7 worm cellular contexts compared by ENCODE assay signal in genomic region chrX:4246867-4247591, ce11.
TF ChIP-seq lines count a peak whose summit lies in the region.

TSS of gene F48D6.4 (minus strand) at chrX:4247212.

TF ChIP-seq in whole organism, L1 larva, 84 proteins besides CTCF, POLR2A, EP300 and RAD21:
- TF ChIP-seq elt-3 (tag; optimal IDR thresholded peaks at IDR 0.05; lab: Kevin White, UChicago): no peak
- no peak for TF ChIP-seq hpl-2 (GFP tag; optimal IDR thresholded peaks at IDR 0.05; lab: Kevin White, UChicago)
- TF ChIP-seq dpl-1 (GFP tag; optimal IDR thresholded peaks at IDR 0.05; lab: Kevin White, UChicago): no peak
- TF ChIP-seq nhr-85 (tag; lab: Kevin White, UChicago): peak; percentile 14
- peak; percentile 11 for TF ChIP-seq ama-1 (optimal IDR thresholded peaks at IDR 0.05; lab: Kevin White, UChicago)
- no peak for TF ChIP-seq rnt-1 (tag; optimal IDR thresholded peaks at IDR 0.05; lab: Kevin White, UChicago)
- no peak for TF ChIP-seq snu-23 (GFP tag; optimal IDR thresholded peaks at IDR 0.05; lab: Kevin White, UChicago)
- no peak for TF ChIP-seq tlp-1 (tag; optimal IDR thresholded peaks at IDR 0.05; lab: Kevin White, UChicago)
- peak; percentile 33 for TF ChIP-seq elt-2 (tag; optimal IDR thresholded peaks at IDR 0.05; lab: Kevin White, UChicago)
- no peak for TF ChIP-seq ceh-8 (GFP tag; optimal IDR thresholded peaks at IDR 0.05; lab: Kevin White, UChicago)
- no peak for TF ChIP-seq efl-1 (optimal IDR thresholded peaks at IDR 0.05; lab: Kevin White, UChicago)
- peak in 1 of 2 experiments; percentile 23 for TF ChIP-seq efl-1 (GFP tag; optimal IDR thresholded peaks at IDR 0.05 in 1 of 2; lab: Kevin White, UChicago)
TF ChIP-seq in whole organism, L1 larva: peak in this region for 4.

TF ChIP-seq in whole organism, L2 larva, 48 proteins besides CTCF, POLR2A, EP300 and RAD21:
- TF ChIP-seq ama-1 (optimal IDR thresholded peaks at IDR 0.05; lab: Kevin White, UChicago) (peak; percentile 69), F13H6.1 (tag; optimal IDR thresholded peaks at IDR 0.05; lab: Kevin White, UChicago) (peak; percentile 30), ztf-11 (tag; optimal IDR thresholded peaks at IDR 0.05; lab: Kevin White, UChicago) (no peak), fos-1 (tag; optimal IDR thresholded peaks at IDR 0.05; lab: Kevin White, UChicago) (peak; percentile 14), peb-1 (tag; optimal IDR thresholded peaks at IDR 0.05; lab: Kevin White, UChicago) (no peak), gmeb-1 (tag; optimal IDR thresholded peaks at IDR 0.05; lab: Kevin White, UChicago) (no peak), crh-2 (tag; optimal IDR thresholded peaks at IDR 0.05; lab: Kevin White, UChicago) (peak; percentile 83)

TF ChIP-seq in whole organism, L3 larva, 47 proteins besides CTCF, POLR2A, EP300 and RAD21:
- no peak for TF ChIP-seq ztf-11 (tag; optimal IDR thresholded peaks at IDR 0.05; lab: Kevin White, UChicago)
- no peak for TF ChIP-seq jun-1 (tag; optimal IDR thresholded peaks at IDR 0.05; lab: Kevin White, UChicago)
- no peak for TF ChIP-seq nhr-237 (tag; optimal IDR thresholded peaks at IDR 0.05; lab: Kevin White, UChicago)
- TF ChIP-seq ama-1 (optimal IDR thresholded peaks at IDR 0.05; lab: Kevin White, UChicago): peak; percentile 81
- TF ChIP-seq elt-2 (tag; optimal IDR thresholded peaks at IDR 0.05; lab: Kevin White, UChicago): peak; percentile 83

TF ChIP-seq in whole organism, L4 larva, 104 proteins besides CTCF, POLR2A, EP300 and RAD21 (continues in another document):
- no peak for TF ChIP-seq F26F4.8 (GFP tag; conservative IDR thresholded peaks at IDR 0.05; lab: Robert Waterston, UW)
- 0 out of 2 replicates have a peak, but pooled peaks have one; percentile 16 for TF ChIP-seq set-16 (GFP tag; IDR thresholded peaks at IDR 0.05; lab: Robert Waterston, UW)
- peak; percentile 4 for TF ChIP-seq mes-2 (tag; optimal IDR thresholded peaks at IDR 0.05; lab: Kevin White, UChicago; ENCODE audit: poor library complexity, severe bottlenecking)
- TF ChIP-seq nhr-6 (tag; optimal IDR thresholded peaks at IDR 0.05; lab: Kevin White, UChicago): no peak
- TF ChIP-seq dve-1 (tag; optimal IDR thresholded peaks at IDR 0.05; lab: Kevin White, UChicago; ENCODE audit: insufficient read depth): peak; percentile 56
- TF ChIP-seq ama-1 (optimal IDR thresholded peaks at IDR 0.05; lab: Kevin White, UChicago): peak; percentile 85
- no peak for TF ChIP-seq snpc-1.2 (GFP tag; IDR thresholded peaks at IDR 0.05; lab: Robert Waterston, UW)
- no peak for TF ChIP-seq nhr-11 (tag; optimal IDR thresholded peaks at IDR 0.05; lab: Kevin White, UChicago)
- no peak for TF ChIP-seq nhr-42 (GFP tag; IDR thresholded peaks at IDR 0.05; lab: Robert Waterston, UW)
- TF ChIP-seq ctbp-1 (GFP tag; IDR thresholded peaks at IDR 0.05; lab: Robert Waterston, UW): no peak
- TF ChIP-seq hlh-11 (tag; optimal IDR thresholded peaks at IDR 0.05; lab: Kevin White, UChicago): peak; percentile 53
- no peak for TF ChIP-seq vab-7 (GFP tag; IDR thresholded peaks at IDR 0.05; lab: Robert Waterston, UW)
- TF ChIP-seq daf-16 (GFP tag; optimal IDR thresholded peaks at IDR 0.05; lab: Kevin White, UChicago): no peak
- peak; percentile 61 for TF ChIP-seq daf-16 (tag; optimal IDR thresholded peaks at IDR 0.05; lab: Kevin White, UChicago)
- 0 out of 2 replicates have a peak, but pooled peaks have one; percentile 20 for TF ChIP-seq tra-1 (GFP tag; IDR thresholded peaks at IDR 0.05; lab: Robert Waterston, UW)
- TF ChIP-seq unc-62 (GFP tag; optimal IDR thresholded peaks at IDR 0.05 in 1 of 2; lab: Kevin White, UChicago): peak in 1 of 2 experiments; percentile 42
- no peak for TF ChIP-seq unc-62 (tag; optimal IDR thresholded peaks at IDR 0.05; lab: Kevin White, UChicago)

TF ChIP-seq in whole organism, late embryonic, 69 proteins besides CTCF, POLR2A, EP300 and RAD21:
- TF ChIP-seq elt-2 (tag; optimal IDR thresholded peaks at IDR 0.05; lab: Kevin White, UChicago) (peak; percentile 55), ceh-48 (tag; optimal IDR thresholded peaks at IDR 0.05; lab: Kevin White, UChicago) (no peak)

TF ChIP-seq in whole organism, mixed stage, embryonic, 35 proteins besides CTCF, POLR2A, EP300 and RAD21:
- TF ChIP-seq hlh-1 (tag; optimal IDR thresholded peaks at IDR 0.05; lab: Kevin White, UChicago) (peak; percentile 41), lin-13 (tag; optimal IDR thresholded peaks at IDR 0.05; lab: Kevin White, UChicago) (no peak), elt-3 (tag; optimal IDR thresholded peaks at IDR 0.05; lab: Kevin White, UChicago) (no peak), nhr-28 (tag; optimal IDR thresholded peaks at IDR 0.05; lab: Kevin White, UChicago) (no peak), ham-2 (GFP tag; optimal IDR thresholded peaks at IDR 0.05; lab: Kevin White, UChicago) (no peak), mab-5 (tag; optimal IDR thresholded peaks at IDR 0.05; lab: Kevin White, UChicago) (no peak), nhr-2 (tag; optimal IDR thresholded peaks at IDR 0.05; lab: Kevin White, UChicago) (no peak), pha-4 (tag; optimal IDR thresholded peaks at IDR 0.05; lab: Kevin White, UChicago) (no peak)

TF ChIP-seq in whole organism, young adult, 124 proteins besides CTCF, POLR2A, EP300 and RAD21:
- peak; percentile 17 for TF ChIP-seq tlf-1 (GFP tag; optimal IDR thresholded peaks at IDR 0.05; lab: Kevin White, UChicago)
- 0 out of 2 replicates have a peak, but pooled peaks have one; percentile 2 for TF ChIP-seq B0336.3 (GFP tag; IDR thresholded peaks at IDR 0.05; lab: Robert Waterston, UW)
- no peak for TF ChIP-seq pha-4 (tag; optimal IDR thresholded peaks at IDR 0.05; lab: Kevin White, UChicago)
- TF ChIP-seq nhr-80 (tag; optimal IDR thresholded peaks at IDR 0.05; lab: Kevin White, UChicago): peak; percentile 66
- TF ChIP-seq F39B2.1 (GFP tag; IDR thresholded peaks at IDR 0.05; lab: Robert Waterston, UW): no peak
